Fruit fly (Drosophila melanogaster) whole organism, embryonic: ENCODE measurements around the gene CG17637.

ENCODE experiments used
- Asciz ChIP-seq: fragments of 200-800 bp; sonication (Bioruptor generic); optimal IDR thresholded peaks from 2 replicates; lab custom pipeline; 2017; ENCODE audit warnings: missing biosample characterization, mild to moderate bottlenecking, missing genetic modification characterization, missing genetic modification reagents
- Atf-2 ChIP-seq: fragments of 200-800 bp; sonication (Bioruptor generic); optimal IDR thresholded peaks from 2 replicates; lab custom pipeline; 2016; ENCODE audit warnings: missing biosample characterization, missing genetic modification characterization
- CG10321 ChIP-seq: fragments of 200-800 bp; sonication (Bioruptor generic); IDR thresholded peaks from 2 replicates; pipeline ENCODE4 v1.3.6; 2022; ENCODE audit warnings: missing biosample characterization, missing genetic modification characterization
- CG10565 ChIP-seq: fragments of 200-800 bp; sonication (Bioruptor generic); optimal IDR thresholded peaks from 3 replicates; lab custom pipeline; 2016; ENCODE audit warnings: missing biosample characterization, mild to moderate bottlenecking, missing genetic modification characterization
- CG10959 ChIP-seq: fragments of 200-800 bp; sonication (Bioruptor generic); IDR thresholded peaks from 2 replicates; pipeline ENCODE4 v1.3.6; 2022; ENCODE audit warnings: missing biosample characterization, missing genetic modification characterization
- CG12219 ChIP-seq: fragments of 200-800 bp; sonication (Bioruptor generic); optimal IDR thresholded peaks from 3 replicates; lab custom pipeline; 2018; ENCODE audit warnings: missing biosample characterization, mild to moderate bottlenecking, missing genetic modification characterization
- CG12236 ChIP-seq: fragments of 200-800 bp; sonication (Bioruptor generic); optimal IDR thresholded peaks from 2 replicates; lab custom pipeline; 2016; ENCODE audit warnings: missing biosample characterization, missing genetic modification characterization
- CG12299 ChIP-seq: fragments of 200-800 bp; sonication (Bioruptor generic); optimal IDR thresholded peaks from 2 replicates; lab custom pipeline; 2018; ENCODE audit warnings: missing biosample characterization, mild to moderate bottlenecking, missing genetic modification characterization
- CG17802 ChIP-seq: fragments of 200-800 bp; sonication (Bioruptor generic); optimal IDR thresholded peaks from 2 replicates; lab custom pipeline; 2018; ENCODE audit warnings: missing biosample characterization, mild to moderate bottlenecking, missing genetic modification characterization, moderate library complexity
- CG18764 ChIP-seq: fragments of 200-800 bp; sonication (Bioruptor generic); optimal IDR thresholded peaks from 3 replicates; lab custom pipeline; 2016; ENCODE audit warnings: missing biosample characterization, missing genetic modification characterization
- CG2712 ChIP-seq: fragments of 200-800 bp; optimal IDR thresholded peaks from 3 replicates; lab custom pipeline; 2019; ENCODE audit warnings: missing biosample characterization, mild to moderate bottlenecking, missing genetic modification characterization, moderate library complexity
- CG3281 ChIP-seq: fragments of 200-800 bp; sonication (Bioruptor generic); optimal IDR thresholded peaks from 3 replicates; lab custom pipeline; 2017; ENCODE audit warnings: missing biosample characterization, mild to moderate bottlenecking, missing genetic modification characterization
- CG4820 ChIP-seq: fragments of 200-800 bp; sonication (Bioruptor generic); optimal IDR thresholded peaks from 3 replicates; lab custom pipeline; 2016; ENCODE audit warnings: missing biosample characterization, missing genetic modification characterization
- CG4854 ChIP-seq: fragments of 200-800 bp; sonication (Bioruptor generic); optimal IDR thresholded peaks from 2 replicates; lab custom pipeline; 2016; ENCODE audit warnings: missing biosample characterization, missing genetic modification characterization, inconsistent platforms
- CG5180 ChIP-seq: fragments of 200-800 bp; sonication (Bioruptor generic); optimal IDR thresholded peaks from 3 replicates; lab custom pipeline; 2017; ENCODE audit warnings: missing biosample characterization, missing genetic modification characterization, mild to moderate bottlenecking, moderate library complexity, missing genetic modification reagents
- CG6854 ChIP-seq: fragments of 200-800 bp; sonication (Bioruptor generic); optimal IDR thresholded peaks from 3 replicates; lab custom pipeline; 2017; ENCODE audit warnings: missing biosample characterization, mild to moderate bottlenecking, missing genetic modification characterization
- Dfd ChIP-seq, 2 experiments: fragments of >200 bp; optimal IDR thresholded peaks; 2 replicates each; lab custom pipeline; 2017; ENCODE audit warnings: missing biosample characterization in 2 of 2, missing genetic modification characterization in 2 of 2
- Doc2 ChIP-seq: fragments of 200-800 bp; sonication (Bioruptor generic); IDR thresholded peaks from 2 replicates; pipeline ENCODE4 v1.3.6; 2022; ENCODE audit warnings: missing biosample characterization, missing genetic modification characterization
- MBD-R2 ChIP-seq: fragments of 200-800 bp; sonication (Bioruptor generic); IDR thresholded peaks from 2 replicates; pipeline ENCODE4 v1.3.6; 2022; ENCODE audit warnings: missing biosample characterization, missing genetic modification characterization
- MTF-1 ChIP-seq: fragments of 200-800 bp; sonication (Bioruptor generic); optimal IDR thresholded peaks from 2 replicates; lab custom pipeline; 2018; ENCODE audit warnings: missing biosample characterization, mild to moderate bottlenecking, missing genetic modification characterization, borderline replicate concordance
- Mad ChIP-seq: fragments of 200-800 bp; sonication (Bioruptor generic); optimal IDR thresholded peaks from 2 replicates; lab custom pipeline; 2016; ENCODE audit warnings: missing biosample characterization, missing genetic modification characterization
- Max ChIP-seq: fragments of 200-800 bp; sonication (Bioruptor generic); optimal IDR thresholded peaks from 2 replicates; lab custom pipeline; 2016; ENCODE audit warnings: missing biosample characterization, mild to moderate bottlenecking, missing genetic modification characterization
- Mrtf ChIP-seq: fragments of 200-800 bp; sonication (Bioruptor generic); IDR thresholded peaks from 3 replicates; pipeline ENCODE4 v1.3.6; 2022; ENCODE audit warnings: missing biosample characterization, missing genetic modification characterization
- NC2α ChIP-seq: fragments of 200-800 bp; sonication (Bioruptor generic); optimal IDR thresholded peaks from 2 replicates; lab custom pipeline; 2016; ENCODE audit warnings: missing biosample characterization, missing genetic modification characterization
- Sin3A ChIP-seq: fragments of >200 bp; optimal IDR thresholded peaks from 2 replicates; lab custom pipeline; 2018
- Stat92E ChIP-seq, 3 experiments: fragments of >200 bp in 2 of 3; fragments of 200-800 bp in 1 of 3; sonication (Bioruptor generic) in 1 of 3; optimal IDR thresholded peaks; 2 replicates each; lab custom pipeline; 2017 to 2019; ENCODE audit warnings: missing biosample characterization in 3 of 3, missing genetic modification characterization in 3 of 3, mild to moderate bottlenecking in 1 of 3, moderate library complexity in 1 of 3
- amos ChIP-seq: fragments of 200-800 bp; sonication (Bioruptor generic); IDR thresholded peaks from 2 replicates; pipeline ENCODE4 v1.3.6; 2022; ENCODE audit warnings: missing biosample characterization, missing genetic modification characterization; ENCODE audit not compliant: partially characterized antibody
- ato ChIP-seq: fragments of 200-800 bp; sonication (Bioruptor generic); IDR thresholded peaks from 2 replicates; pipeline ENCODE4 v1.3.6; 2022; ENCODE audit warnings: missing biosample characterization, missing genetic modification characterization; ENCODE audit not compliant: partially characterized antibody
- br ChIP-seq: fragments of >200 bp; optimal IDR thresholded peaks from 2 replicates; lab custom pipeline; 2017
- cato ChIP-seq: fragments of 200-800 bp; sonication (Bioruptor generic); optimal IDR thresholded peaks from 2 replicates; lab custom pipeline; 2016; ENCODE audit warnings: missing biosample characterization, missing genetic modification characterization, borderline replicate concordance
- chinmo ChIP-seq: fragments of 200-800 bp; sonication (Bioruptor generic); IDR thresholded peaks from 4 replicates; pipeline ENCODE4 v1.3.6; 2022; ENCODE audit warnings: missing biosample characterization, missing genetic modification characterization; ENCODE audit not compliant: partially characterized antibody
- chm ChIP-seq: fragments of 200-800 bp; sonication (Bioruptor generic); IDR thresholded peaks from 2 replicates; pipeline ENCODE4 v1.3.6; 2022; ENCODE audit warnings: missing biosample characterization, missing genetic modification characterization
- croc ChIP-seq: fragments of 200-800 bp; sonication (Bioruptor generic); conservative IDR thresholded peaks from 3 replicates; pipeline ENCODE4 v1.3.6; 2022; ENCODE audit warnings: missing biosample characterization, missing genetic modification characterization
- ewg ChIP-seq: fragments of 200-800 bp; sonication (Bioruptor generic); optimal IDR thresholded peaks from 3 replicates; lab custom pipeline; 2017; ENCODE audit warnings: mild to moderate bottlenecking, missing biosample characterization, missing genetic modification reagents, missing genetic modification characterization
- kni ChIP-seq: fragments of 200-800 bp; sonication (Bioruptor generic); optimal IDR thresholded peaks from 3 replicates; lab custom pipeline; 2017; ENCODE audit warnings: mild to moderate bottlenecking, missing biosample characterization, missing genetic modification reagents, missing genetic modification characterization
- nmo ChIP-seq: fragments of 200-800 bp; sonication (Bioruptor generic); optimal IDR thresholded peaks from 2 replicates; lab custom pipeline; 2018; ENCODE audit warnings: missing biosample characterization, mild to moderate bottlenecking, missing genetic modification characterization, moderate library complexity
- pan ChIP-seq, 4 experiments: fragments of >200 bp in 3 of 4; fragments of 200-800 bp in 1 of 4; sonication (Bioruptor generic) in 1 of 4; optimal IDR thresholded peaks in 3 of 4; IDR thresholded peaks in 1 of 4; 2 replicates each; pipeline versions ENCODE4 v1.3.6 to Lab custom; 2017 to 2022; ENCODE audit warnings: missing biosample characterization in 2 of 4, missing genetic modification characterization in 2 of 4, mixed read lengths in 1 of 4
- pho ChIP-seq: fragments of 200-800 bp; sonication (Bioruptor generic); optimal IDR thresholded peaks from 2 replicates; lab custom pipeline; 2016; ENCODE audit warnings: missing biosample characterization, missing genetic modification characterization
- pnt ChIP-seq: fragments of 200-800 bp; sonication (Bioruptor generic); optimal IDR thresholded peaks from 3 replicates; lab custom pipeline; 2016; ENCODE audit warnings: missing biosample characterization, missing genetic modification characterization
- pros ChIP-seq: fragments of 200-800 bp; sonication (Bioruptor generic); optimal IDR thresholded peaks from 3 replicates; lab custom pipeline; 2019; ENCODE audit warnings: missing biosample characterization, mild to moderate bottlenecking, missing genetic modification characterization, moderate library complexity
- sisA ChIP-seq: fragments of 200-800 bp; sonication (Bioruptor generic); IDR thresholded peaks from 2 replicates; pipeline ENCODE4 v1.3.6; 2022; ENCODE audit warnings: missing biosample characterization, missing genetic modification characterization
- so ChIP-seq: fragments of 200-800 bp; sonication (Bioruptor generic); IDR thresholded peaks from 3 replicates; pipeline ENCODE4 v1.3.6; 2022; ENCODE audit warnings: missing biosample characterization, missing genetic modification characterization
- sob ChIP-seq: fragments of 200-800 bp; sonication (Bioruptor generic); IDR thresholded peaks from 2 replicates; pipeline ENCODE4 v1.3.6; 2022; ENCODE audit warnings: missing biosample characterization, missing genetic modification characterization
- stwl ChIP-seq: fragments of 200-800 bp; sonication (Bioruptor generic); optimal IDR thresholded peaks from 3 replicates; lab custom pipeline; 2018; ENCODE audit warnings: missing biosample characterization, mild to moderate bottlenecking, missing genetic modification characterization, moderate library complexity
- trem ChIP-seq: fragments of 200-800 bp; optimal IDR thresholded peaks from 3 replicates; lab custom pipeline; 2019; ENCODE audit warnings: missing biosample characterization, mild to moderate bottlenecking, missing genetic modification characterization, moderate library complexity
- wdn ChIP-seq: fragments of 200-800 bp; sonication (Bioruptor generic); IDR thresholded peaks from 2 replicates; pipeline ENCODE4 v1.3.6; 2022; ENCODE audit warnings: missing biosample characterization, missing genetic modification characterization
- zen ChIP-seq: fragments of 200-800 bp; sonication (Bioruptor generic); optimal IDR thresholded peaks from 3 replicates; lab custom pipeline; 2018; ENCODE audit warnings: missing biosample characterization, mild to moderate bottlenecking, missing genetic modification characterization, moderate library complexity
- zf30C ChIP-seq: fragments of 200-800 bp; sonication (Bioruptor generic); optimal IDR thresholded peaks from 3 replicates; lab custom pipeline; 2018; ENCODE audit warnings: missing biosample characterization, mild to moderate bottlenecking, missing genetic modification characterization

CG17637 gene

dm6 chr3L:20540182-20540974 is 36.4 kb downstream of the CG17637 start, which contains the start of gene Rcd2 (continued):
- TF ChIP-seq MBD-R2 (GFP tag; lab: Robert Waterston, UW) (peak; percentile 22; the same call in 1 of the 2 replicates), kni (GFP tag; lab: Kevin White, UChicago) (no peak), Mrtf (GFP tag; lab: Robert Waterston, UW) (peak; percentile 57; the same call in 1 of the 3 replicates), Sin3A (lab: Kevin White, UChicago) (no peak), CG10321 (GFP tag; lab: Robert Waterston, UW) (no peak), Stat92E (GFP tag; optimal IDR thresholded peaks at IDR 0.05; lab: Kevin White, UChicago) (peak in 1 of 3 experiments; percentile 12), ewg (GFP tag; lab: Kevin White, UChicago) (no peak), zen (peak; percentile 43), trem (tag; lab: Kevin White, UChicago) (peak; percentile 39), MTF-1 (GFP tag; lab: Kevin White, UChicago) (peak; percentile 55), pan (optimal IDR thresholded peaks at IDR 0.05; lab: Kevin White, UChicago) (no peak), pan (GFP tag; optimal IDR thresholded peaks at IDR 0.05 in 1 of 2, IDR thresholded peaks at IDR 0.05 in 1 of 2) (peak in 1 of 2 experiments; percentile 87), amos (GFP tag; lab: Robert Waterston, UW) (peak; percentile 94; the same call in 1 of the 2 replicates), pnt (GFP tag; lab: Kevin White, UChicago) (no peak), sob (GFP tag; lab: Robert Waterston, UW) (peak; percentile 82), pros (GFP tag; lab: Kevin White, UChicago) (peak; percentile 2), ato (GFP tag; lab: Robert Waterston, UW) (peak; percentile 79), chinmo (peak; percentile 81; the same call in 3 of the 4 replicates), CG12236 (GFP tag; lab: Kevin White, UChicago) (no peak), chm (GFP tag; lab: Robert Waterston, UW) (no peak; the same call in 1 of the 2 replicates), Doc2 (no peak), CG10959 (GFP tag; lab: Robert Waterston, UW) (no peak), CG4854 (peak; percentile 17), croc (no peak), stwl (tag; lab: Kevin White, UChicago) (peak; percentile 83), wdn (GFP tag; lab: Robert Waterston, UW) (peak; percentile 31; the same call in 1 of the 2 replicates), CG2712 (tag; lab: Kevin White, UChicago) (peak; percentile 86), CG18764 (GFP tag; lab: Kevin White, UChicago) (peak; percentile 52), so (GFP tag; lab: Robert Waterston, UW) (peak; percentile 82), CG12219 (GFP tag; lab: Kevin White, UChicago) (peak; percentile 83), cato (no peak), CG17802 (tag; lab: Kevin White, UChicago) (no peak), CG5180 (GFP tag; lab: Kevin White, UChicago) (peak; percentile 71), br (no peak), nmo (GFP tag; lab: Kevin White, UChicago) (peak; percentile 78), Asciz (peak; percentile 91), sisA (GFP tag; lab: Robert Waterston, UW) (no peak), NC2α (GFP tag; lab: Kevin White, UChicago) (no peak), CG4820 (GFP tag; lab: Kevin White, UChicago) (peak; percentile 29), CG3281 (GFP tag; lab: Kevin White, UChicago) (peak; percentile 94), CG12299 (tag; lab: Kevin White, UChicago) (peak; percentile 85), Max (GFP tag; lab: Kevin White, UChicago) (no peak), CG6854 (GFP tag; lab: Kevin White, UChicago) (peak; percentile 92), pho (GFP tag; lab: Kevin White, UChicago) (peak; percentile 78), Dfd (GFP tag; optimal IDR thresholded peaks at IDR 0.05; lab: Kevin White, UChicago) (no peak), Atf-2 (GFP tag; lab: Kevin White, UChicago) (peak; percentile 22), CG10565 (GFP tag; lab: Kevin White, UChicago) (no peak), zf30C (GFP tag; lab: Kevin White, UChicago) (no peak), Mad (GFP tag; lab: Kevin White, UChicago) (no peak)
